Worm (Caenorhabditis elegans) whole organism, midembryonic: ENCODE data around the gene D1086.18.
"Not testable (repeated sequence)": the region's sequence is repeated elsewhere in the genome, so short reads cannot be mapped to it uniquely, and the experiment has no call there.

Experiments used
- flt-1 ChIP-seq: fragments of 200-800 bp; sonication (Bioruptor generic); IDR thresholded peaks from 2 replicates; pipeline ENCODE4 v1.3.6; 2022; ENCODE audit warnings: missing genetic modification characterization, missing compliant biosample characterization
- med-1 ChIP-seq: sonication (generic microtip); optimal IDR thresholded peaks from 2 replicates; lab custom pipeline; 2017; ENCODE audit warnings: missing genetic modification characterization, mild to moderate bottlenecking, missing compliant biosample characterization, antibody characterized with exemption, missing genetic modification reagents; ENCODE audit not compliant: insufficient read depth
- ref-1 ChIP-seq: fragments of 200-800 bp; sonication (Bioruptor generic); conservative IDR thresholded peaks from 2 replicates; pipeline ENCODE4 v1.3.6; 2022; ENCODE audit warnings: missing genetic modification reagents, missing genetic modification characterization, missing compliant biosample characterization
- tab-1 ChIP-seq: fragments of 200-800 bp; sonication (Bioruptor generic); IDR thresholded peaks from 2 replicates; pipeline ENCODE4 v1.3.6; 2022; ENCODE audit warnings: missing genetic modification characterization, missing compliant biosample characterization
- ztf-23 ChIP-seq: fragments of 200-800 bp; sonication (Bioruptor generic); IDR thresholded peaks from 2 replicates; pipeline ENCODE4 v1.3.6; 2022; ENCODE audit warnings: missing genetic modification reagents, missing genetic modification characterization, missing compliant biosample characterization

DNA sequence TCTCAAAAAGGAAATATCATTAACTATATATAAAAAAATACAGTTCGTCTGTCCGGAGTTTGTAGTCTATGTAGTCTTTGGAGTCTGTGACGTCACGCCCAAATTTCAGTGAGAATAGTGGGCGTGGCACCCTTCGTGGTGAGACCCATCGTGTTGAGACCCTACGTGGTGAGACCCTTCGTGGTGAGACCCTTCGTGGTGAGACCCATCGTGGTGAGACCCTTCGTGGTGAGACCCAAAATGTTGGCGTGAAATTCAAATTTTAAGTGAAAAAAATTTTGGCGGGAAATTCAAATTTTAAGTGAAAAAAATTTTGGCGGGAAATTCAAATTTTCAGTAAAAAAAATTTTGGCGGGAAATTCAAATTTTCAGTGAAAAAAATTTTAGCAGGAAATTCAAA is 38.5 kb downstream of the D1086.18 start:
- not testable (repeated sequence) for TF ChIP-seq tab-1; med-1 (GFP tag; lab: Kevin White, UChicago); ref-1; flt-1 (GFP tag; lab: Robert Waterston, UW)
- 0 out of 2 replicates have a peak, but pooled peaks have one; percentile 14 for TF ChIP-seq ztf-23 (GFP tag; lab: Robert Waterston, UW)
